Fruit fly (Drosophila melanogaster) whole organism, pupa: Measurements from ENCODE around the gene CG4281.

Source experiments
- CG10348 ChIP-seq: fragments of 200-800 bp; sonication (Bioruptor generic); IDR thresholded peaks from 2 replicates; pipeline ENCODE4 v1.3.6; 2022; ENCODE audit warnings: missing biosample characterization, missing genetic modification characterization
- CG13204 ChIP-seq: fragments of 200-800 bp; sonication (Bioruptor generic); optimal IDR thresholded peaks from 2 replicates; lab custom pipeline; 2018; ENCODE audit warnings: missing biosample characterization, mild to moderate bottlenecking, missing genetic modification characterization, moderate library complexity
- CG14655 ChIP-seq: fragments of 200-800 bp; sonication (Bioruptor generic); optimal IDR thresholded peaks from 3 replicates; lab custom pipeline; 2017; ENCODE audit warnings: mild to moderate bottlenecking, missing biosample characterization, missing genetic modification reagents, missing genetic modification characterization
- CG17806 ChIP-seq: fragments of 200-800 bp; sonication (Bioruptor generic); optimal IDR thresholded peaks from 2 replicates; lab custom pipeline; 2018; ENCODE audit warnings: missing biosample characterization, mild to moderate bottlenecking, missing genetic modification characterization, moderate library complexity
- CG9948 ChIP-seq: fragments of 200-800 bp; sonication (Bioruptor generic); optimal IDR thresholded peaks from 2 replicates; lab custom pipeline; 2018; ENCODE audit warnings: missing biosample characterization, mild to moderate bottlenecking, missing genetic modification characterization, moderate library complexity
- EcR ChIP-seq: fragments of 200-800 bp; sonication (Bioruptor generic); optimal IDR thresholded peaks from 3 replicates; lab custom pipeline; 2019; ENCODE audit warnings: missing biosample characterization, missing genetic modification characterization, mild to moderate bottlenecking, moderate library complexity, missing genetic modification reagents
- Pif1A ChIP-seq: fragments of 200-800 bp; sonication (Bioruptor generic); optimal IDR thresholded peaks from 3 replicates; lab custom pipeline; 2016; ENCODE audit warnings: missing biosample characterization, missing genetic modification characterization
- fd96Ca ChIP-seq: fragments of 200-800 bp; sonication (Bioruptor generic); IDR thresholded peaks from 3 replicates; pipeline ENCODE4 v1.3.6; 2022; ENCODE audit warnings: missing biosample characterization, missing genetic modification characterization
- rn ChIP-seq: fragments of 200-800 bp; sonication (Bioruptor generic); IDR thresholded peaks from 2 replicates; pipeline ENCODE4 v1.3.6; 2022; ENCODE audit warnings: missing biosample characterization, missing genetic modification characterization

DNA sequence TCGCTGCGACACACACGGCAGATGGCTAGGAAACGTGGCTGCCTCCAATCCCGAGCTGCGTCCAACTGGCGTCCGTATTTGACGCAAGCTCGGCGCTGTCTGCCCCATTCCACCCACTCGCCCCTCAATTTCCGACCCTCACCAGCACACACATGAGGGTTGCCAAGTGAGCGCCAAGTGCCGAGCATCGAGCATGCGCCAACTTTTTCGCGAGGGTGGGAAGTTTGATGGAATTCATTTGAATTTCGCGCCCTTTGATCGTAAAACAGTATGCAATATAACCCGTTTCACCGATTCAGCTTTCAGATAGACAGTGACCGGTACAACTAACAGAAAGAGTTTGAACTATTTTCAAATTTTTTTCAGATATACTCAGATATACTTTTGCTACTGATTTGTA lies 3.1 kb downstream of the CG4281 start, which contains the start of gene Sik2:
- TF ChIP-seq CG17806 (tag; lab: Kevin White, UChicago) (no peak), fd96Ca (GFP tag; lab: Robert Waterston, UW) (no peak), rn (no peak), EcR (GFP tag; lab: Kevin White, UChicago) (no peak), Pif1A (GFP tag; lab: Kevin White, UChicago) (no peak), CG14655 (GFP tag; lab: Kevin White, UChicago) (no peak), CG10348 (no peak), CG9948 (tag; lab: Kevin White, UChicago) (no peak), CG13204 (GFP tag; lab: Kevin White, UChicago) (no peak)
